Fruit fly (Drosophila melanogaster): ENCODE measurements around the gene Spn77Bc.

Spn77Bc gene

dm6 chr3L:20313469-20313868 is 29.0 kb upstream of the Spn77Bc start, which contains the start of gene alphaSnap (continued):
- TF ChIP-seq Bgb (GFP tag; IDR thresholded peaks at IDR 0.05; ENCODE audit: partially characterized antibody) (peak; percentile 45; the same call in 1 of the 2 replicates), CG34224 (GFP tag; IDR thresholded peaks at IDR 0.05; ENCODE audit: partially characterized antibody) (peak; percentile 36; the same call in 1 of the 3 replicates), CG2120 (GFP tag; optimal IDR thresholded peaks at IDR 0.05) (peak; percentile 50), gro (GFP tag; optimal IDR thresholded peaks at IDR 0.05) (peak; percentile 31), knrl (GFP tag; IDR thresholded peaks at IDR 0.05; ENCODE audit: partially characterized antibody) (peak; percentile 30; the same call in 1 of the 3 replicates), gsb-n (tag; optimal IDR thresholded peaks at IDR 0.05) (peak; percentile 73), fd64A (GFP tag; optimal IDR thresholded peaks at IDR 0.05) (no peak), Hr51 (GFP tag; optimal IDR thresholded peaks at IDR 0.05) (peak in 1 of 2 experiments; percentile 9), YL-1 (GFP tag; optimal IDR thresholded peaks at IDR 0.05) (peak; percentile 90), CG8478 (optimal IDR thresholded peaks at IDR 0.05) (no peak), CG1832 (GFP tag; optimal IDR thresholded peaks at IDR 0.05) (no peak), MBD-R2 (GFP tag; IDR thresholded peaks at IDR 0.05) (peak; percentile 83), dpn (GFP tag; optimal IDR thresholded peaks at IDR 0.05) (peak; percentile 39 to 49), Eip74EF (GFP tag; optimal IDR thresholded peaks at IDR 0.05) (no peak), Bteb2 (GFP tag; optimal IDR thresholded peaks at IDR 0.05) (peak; percentile 33), zen (tag; optimal IDR thresholded peaks at IDR 0.05) (no peak), CG11085 (GFP tag; IDR thresholded peaks at IDR 0.05) (no peak), CG8765 (GFP tag; IDR thresholded peaks at IDR 0.05) (no peak), caup (GFP tag; optimal IDR thresholded peaks at IDR 0.05; ENCODE audit: severe bottlenecking) (peak; percentile 50), CG6813 (GFP tag; optimal IDR thresholded peaks at IDR 0.05) (no peak), CG33213 (GFP tag; optimal IDR thresholded peaks at IDR 0.05) (peak; percentile 60), az2 (GFP tag; optimal IDR thresholded peaks at IDR 0.05) (peak; percentile 37), Xbp1 (GFP tag; optimal IDR thresholded peaks at IDR 0.05) (peak; percentile 54), CG10654 (GFP tag; optimal IDR thresholded peaks at IDR 0.05) (no peak), Hmr (GFP tag; optimal IDR thresholded peaks at IDR 0.05) (peak; percentile 57), CG31365 (tag; optimal IDR thresholded peaks at IDR 0.05) (no peak), CG14710 (tag; optimal IDR thresholded peaks at IDR 0.05) (peak; percentile 91), dm (GFP tag; optimal IDR thresholded peaks at IDR 0.05) (no peak), CG6791 (GFP tag; IDR thresholded peaks at IDR 0.05; ENCODE audit: partially characterized antibody) (0 out of 3 replicates have a peak, but pooled peaks have one; percentile 35), PHDP (tag; optimal IDR thresholded peaks at IDR 0.05) (peak; percentile 33), zfh2 (GFP tag; optimal IDR thresholded peaks at IDR 0.05) (peak; percentile 48), CG4617 (GFP tag; optimal IDR thresholded peaks at IDR 0.05; ENCODE audit: borderline replicate concordance) (peak; percentile 94), maf-S (GFP tag; optimal IDR thresholded peaks at IDR 0.05) (peak; percentile 14), kay (GFP tag; optimal IDR thresholded peaks at IDR 0.05) (peak; percentile 76), Ets97D (GFP tag; optimal IDR thresholded peaks at IDR 0.05) (peak; percentile 56), Lhr (GFP tag; optimal IDR thresholded peaks at IDR 0.05) (peak; percentile 80), onecut (GFP tag; IDR thresholded peaks at IDR 0.05) (peak; percentile 99), Oaz (GFP tag; IDR thresholded peaks at IDR 0.05) (no peak), slou (GFP tag; optimal IDR thresholded peaks at IDR 0.05) (no peak), CG17385 (GFP tag; optimal IDR thresholded peaks at IDR 0.05) (peak; percentile 38), Abd-B (GFP tag; optimal IDR thresholded peaks at IDR 0.05) (no peak), Myb (GFP tag; optimal IDR thresholded peaks at IDR 0.05) (peak; percentile 98), ERR (GFP tag; optimal IDR thresholded peaks at IDR 0.05) (peak; percentile 30), CG13424 (tag; optimal IDR thresholded peaks at IDR 0.05) (peak; percentile 11), CG10366 (GFP tag; IDR thresholded peaks at IDR 0.05) (0 out of 2 replicates have a peak, but pooled peaks have one; percentile 15), Sry-δ (GFP tag; optimal IDR thresholded peaks at IDR 0.05) (peak; percentile 41), CG17802 (tag; optimal IDR thresholded peaks at IDR 0.05) (no peak), CG3407 (GFP tag; optimal IDR thresholded peaks at IDR 0.05) (peak; percentile 38), hb (GFP tag; IDR thresholded peaks at IDR 0.05; ENCODE audit: partially characterized antibody) (no peak)
